Worm (Caenorhabditis elegans) whole organism, mixed stage, embryonic: ENCODE results near the gene F55G7.1.

Experiments
- M03D4.4 ChIP-seq: sonication (generic microtip); optimal IDR thresholded peaks from 2 replicates; lab custom pipeline; 2017; ENCODE audit warnings: mild to moderate bottlenecking, missing genetic modification characterization, missing compliant biosample characterization
- bed-3 ChIP-seq: fragments of 200-800 bp; sonication (Bioruptor generic); optimal IDR thresholded peaks from 3 replicates; lab custom pipeline; 2018; ENCODE audit warnings: mild to moderate bottlenecking, missing genetic modification characterization, moderate library complexity, missing compliant biosample characterization
- ceh-39 ChIP-seq: fragments of 150-350 bp; optimal IDR thresholded peaks from 2 replicates; lab custom pipeline; 2014; ENCODE audit warnings: missing biosample characterization, missing genetic modification characterization
- ceh-43 ChIP-seq: fragments of 200-800 bp; sonication (Bioruptor generic); optimal IDR thresholded peaks from 2 replicates; lab custom pipeline; 2018; ENCODE audit warnings: mild to moderate bottlenecking, missing genetic modification characterization, moderate library complexity, missing compliant biosample characterization
- ceh-83 ChIP-seq: fragments of 200-800 bp; sonication (Bioruptor generic); optimal IDR thresholded peaks from 2 replicates; lab custom pipeline; 2018; ENCODE audit warnings: mild to moderate bottlenecking, missing genetic modification characterization, missing compliant biosample characterization
- ces-1 ChIP-seq: fragments of 150-350 bp; optimal IDR thresholded peaks from 2 replicates; lab custom pipeline; 2014; ENCODE audit warnings: missing biosample characterization, missing genetic modification reagents, missing genetic modification characterization
- cnd-1 ChIP-seq: fragments of 200-800 bp; sonication (Bioruptor generic); optimal IDR thresholded peaks from 2 replicates; lab custom pipeline; 2018; ENCODE audit warnings: mild to moderate bottlenecking, missing genetic modification characterization, missing compliant biosample characterization
- drap-1 ChIP-seq: fragments of 200-800 bp; sonication (Bioruptor generic); optimal IDR thresholded peaks from 3 replicates; lab custom pipeline; 2018; ENCODE audit warnings: mild to moderate bottlenecking, missing genetic modification characterization, missing compliant biosample characterization
- elt-3 ChIP-seq: fragments of 150-350 bp; optimal IDR thresholded peaks from 2 replicates; lab custom pipeline; 2014; ENCODE audit warnings: missing biosample characterization, missing genetic modification characterization
- flh-1 ChIP-seq: fragments of 200-800 bp; sonication (Bioruptor generic); optimal IDR thresholded peaks from 2 replicates; lab custom pipeline; 2018; ENCODE audit warnings: mild to moderate bottlenecking, missing genetic modification characterization, moderate library complexity, missing compliant biosample characterization
- ham-2 ChIP-seq: fragments of 200-800 bp; sonication (Bioruptor generic); optimal IDR thresholded peaks from 2 replicates; lab custom pipeline; 2018; ENCODE audit warnings: mild to moderate bottlenecking, missing genetic modification characterization, missing compliant biosample characterization
- lin-13 ChIP-seq: fragments of 150-350 bp; optimal IDR thresholded peaks from 2 replicates; lab custom pipeline; 2014; ENCODE audit warnings: missing biosample characterization, missing genetic modification characterization
- lin-32 ChIP-seq: fragments of 200-800 bp; sonication (Bioruptor generic); optimal IDR thresholded peaks from 2 replicates; lab custom pipeline; 2018; ENCODE audit warnings: mild to moderate bottlenecking, missing genetic modification characterization, missing compliant biosample characterization
- lsy-2 ChIP-seq: fragments of 150-350 bp; optimal IDR thresholded peaks from 2 replicates; lab custom pipeline; 2014; ENCODE audit warnings: missing biosample characterization, missing genetic modification characterization
- mab-5 ChIP-seq: fragments of 150-350 bp; optimal IDR thresholded peaks from 2 replicates; lab custom pipeline; 2014; ENCODE audit warnings: missing biosample characterization, missing genetic modification characterization
- mep-1 ChIP-seq: fragments of 150-350 bp; optimal IDR thresholded peaks from 2 replicates; lab custom pipeline; 2017; ENCODE audit warnings: missing biosample characterization, missing genetic modification reagents, missing genetic modification characterization, inconsistent platforms
- mls-2 ChIP-seq: sonication (generic microtip); optimal IDR thresholded peaks from 2 replicates; lab custom pipeline; 2016; ENCODE audit warnings: mild to moderate bottlenecking, missing genetic modification characterization, moderate library complexity, missing compliant biosample characterization
- nhr-12 ChIP-seq: fragments of 150-350 bp; optimal IDR thresholded peaks from 2 replicates; lab custom pipeline; 2014; ENCODE audit warnings: missing biosample characterization, missing genetic modification characterization
- nhr-237 ChIP-seq: fragments of 150-350 bp; optimal IDR thresholded peaks from 2 replicates; lab custom pipeline; 2014; ENCODE audit warnings: missing biosample characterization, missing genetic modification characterization
- nhr-28 ChIP-seq: fragments of 150-350 bp; optimal IDR thresholded peaks from 2 replicates; lab custom pipeline; 2014; ENCODE audit warnings: missing biosample characterization, missing genetic modification characterization
- nhr-76 ChIP-seq: sonication (generic microtip); optimal IDR thresholded peaks from 2 replicates; lab custom pipeline; 2017; ENCODE audit warnings: missing biosample characterization, missing genetic modification characterization
- pha-4 ChIP-seq: fragments of 150-350 bp; optimal IDR thresholded peaks from 2 replicates; lab custom pipeline; 2018; ENCODE audit warnings: missing biosample characterization, missing genetic modification reagents, missing genetic modification characterization
- snpc-4 ChIP-seq: fragments of 150-350 bp; optimal IDR thresholded peaks from 2 replicates; lab custom pipeline; 2014; ENCODE audit warnings: missing biosample characterization, missing genetic modification characterization
- sptf-1 ChIP-seq: sonication (generic microtip); optimal IDR thresholded peaks from 2 replicates; lab custom pipeline; 2017; ENCODE audit warnings: mild to moderate bottlenecking, missing genetic modification characterization, moderate library complexity, missing compliant biosample characterization
- tbx-8 ChIP-seq: fragments of 200-800 bp; sonication (Bioruptor generic); optimal IDR thresholded peaks from 2 replicates; lab custom pipeline; 2018; ENCODE audit warnings: mild to moderate bottlenecking, missing genetic modification characterization, moderate library complexity, missing compliant biosample characterization
- unc-120 ChIP-seq: sonication (generic microtip); optimal IDR thresholded peaks from 2 replicates; lab custom pipeline; 2017; ENCODE audit warnings: missing genetic modification characterization, missing compliant biosample characterization; ENCODE audit not compliant: poor library complexity, severe bottlenecking
- unc-39 ChIP-seq: fragments of 150-350 bp; optimal IDR thresholded peaks from 2 replicates; lab custom pipeline; 2014; ENCODE audit warnings: missing biosample characterization, missing genetic modification characterization
- unc-62 ChIP-seq: fragments of 150-350 bp; optimal IDR thresholded peaks from 2 replicates; lab custom pipeline; 2014; ENCODE audit warnings: missing biosample characterization, missing genetic modification reagents, missing genetic modification characterization
- zip-8 ChIP-seq: fragments of 150-350 bp; optimal IDR thresholded peaks from 2 replicates; lab custom pipeline; 2014; ENCODE audit warnings: missing biosample characterization, missing genetic modification characterization
- ztf-11 ChIP-seq: fragments of 150-350 bp; optimal IDR thresholded peaks from 2 replicates; lab custom pipeline; 2014; ENCODE audit warnings: missing biosample characterization, missing genetic modification characterization

Gene F55G7.1

ce11 chrX:11948184-11948894 lies 24.1 kb downstream of the F55G7.1 start, which contains the start of gene lsd-1:
Gene lsd-1, plus strand, starts transcription at chrX:11948844.
- TF ChIP-seq ceh-83 (GFP tag; lab: Kevin White, UChicago) (no peak), mep-1 (tag; lab: Kevin White, UChicago) (peak; percentile 29), cnd-1 (peak; percentile 85), snpc-4 (tag; lab: Kevin White, UChicago) (no peak), lin-32 (GFP tag; lab: Kevin White, UChicago) (peak; percentile 52), unc-62 (GFP tag; lab: Kevin White, UChicago) (no peak), ces-1 (GFP tag; lab: Kevin White, UChicago) (no peak), pha-4 (tag; lab: Kevin White, UChicago) (peak; percentile 1), ham-2 (no peak), lin-13 (tag; lab: Kevin White, UChicago) (peak; percentile 3), ceh-39 (tag; lab: Kevin White, UChicago) (peak; percentile 32)

- TF ChIP-seq nhr-76 (tag; lab: Kevin White, UChicago), result no peak
Observed at ce11 chrX:11952129-11952528, 27.9 kb downstream of the F55G7.1 start.

- TF ChIP-seq tbx-8 (GFP tag; lab: Kevin White, UChicago) (no peak), bed-3 (GFP tag; lab: Kevin White, UChicago) (no peak), nhr-12 (no peak), snpc-4 (tag; lab: Kevin White, UChicago) (no peak), elt-3 (no peak), mab-5 (no peak), sptf-1 (tag; lab: Kevin White, UChicago) (no peak), nhr-28 (tag; lab: Kevin White, UChicago) (no peak), drap-1 (no peak), M03D4.4 (tag; lab: Kevin White, UChicago) (no peak), unc-39 (tag; lab: Kevin White, UChicago) (no peak)
Observed at ce11 chrX:11953229-11953628, 29.0 kb downstream of the F55G7.1 start, which contains the start of gene T08D10.4. Gene T08D10.4, minus strand, starts transcription at chrX:11953329.

- TF ChIP-seq lsy-2, result no peak
- TF ChIP-seq nhr-12, result no peak
- TF ChIP-seq flh-1, result no peak
- no peak for TF ChIP-seq mep-1 (tag; lab: Kevin White, UChicago)
- no peak for TF ChIP-seq snpc-4 (tag; lab: Kevin White, UChicago)
- no peak for TF ChIP-seq drap-1
- no peak for TF ChIP-seq bed-3 (GFP tag; lab: Kevin White, UChicago)
- no peak for TF ChIP-seq mls-2 (tag; lab: Kevin White, UChicago)
- TF ChIP-seq pha-4 (tag; lab: Kevin White, UChicago), result no peak
- TF ChIP-seq sptf-1 (tag; lab: Kevin White, UChicago), result no peak
- no peak for TF ChIP-seq zip-8 (tag; lab: Kevin White, UChicago)
- no peak for TF ChIP-seq unc-62 (GFP tag; lab: Kevin White, UChicago)
- TF ChIP-seq unc-39 (tag; lab: Kevin White, UChicago), result no peak
- TF ChIP-seq unc-120 (tag; lab: Kevin White, UChicago), result no peak
- no peak for TF ChIP-seq tbx-8 (GFP tag; lab: Kevin White, UChicago)
- TF ChIP-seq ces-1 (GFP tag; lab: Kevin White, UChicago), result no peak
- no peak for TF ChIP-seq nhr-237 (tag; lab: Kevin White, UChicago)
- TF ChIP-seq M03D4.4 (tag; lab: Kevin White, UChicago), result no peak
- TF ChIP-seq lin-32 (GFP tag; lab: Kevin White, UChicago), result no peak
- no peak for TF ChIP-seq ztf-11 (tag; lab: Kevin White, UChicago)
Observed at ce11 chrX:11955125-11955524, 30.9 kb downstream of the F55G7.1 start, which contains the start of gene T08D10.3. Gene T08D10.3, plus strand, starts transcription at chrX:11955425.

- TF ChIP-seq nhr-76 (tag; lab: Kevin White, UChicago), result no peak
- no peak for TF ChIP-seq ceh-43 (GFP tag; lab: Kevin White, UChicago)
Observed at ce11 chrX:11957246-11957645, 33.0 kb downstream of the F55G7.1 start, which contains the start of gene T08D10.5. Gene T08D10.5, plus strand, starts transcription at chrX:11957546.
